Worm (Caenorhabditis elegans) whole organism, mixed stage, embryonic: Measurements from ENCODE around the gene K03B4.2.

Experiments
- M03D4.4 ChIP-seq: sonication (generic microtip); optimal IDR thresholded peaks from 2 replicates; lab custom pipeline; 2017; ENCODE audit warnings: mild to moderate bottlenecking, missing genetic modification characterization, missing compliant biosample characterization
- bed-3 ChIP-seq: fragments of 200-800 bp; sonication (Bioruptor generic); optimal IDR thresholded peaks from 3 replicates; lab custom pipeline; 2018; ENCODE audit warnings: mild to moderate bottlenecking, missing genetic modification characterization, moderate library complexity, missing compliant biosample characterization
- blmp-1 ChIP-seq: fragments of 150-350 bp; optimal IDR thresholded peaks from 2 replicates; lab custom pipeline; 2014; ENCODE audit warnings: missing biosample characterization, missing genetic modification characterization
- ceh-39 ChIP-seq: fragments of 150-350 bp; optimal IDR thresholded peaks from 2 replicates; lab custom pipeline; 2014; ENCODE audit warnings: missing biosample characterization, missing genetic modification characterization
- ceh-43 ChIP-seq: fragments of 200-800 bp; sonication (Bioruptor generic); optimal IDR thresholded peaks from 2 replicates; lab custom pipeline; 2018; ENCODE audit warnings: mild to moderate bottlenecking, missing genetic modification characterization, moderate library complexity, missing compliant biosample characterization
- ceh-83 ChIP-seq: fragments of 200-800 bp; sonication (Bioruptor generic); optimal IDR thresholded peaks from 2 replicates; lab custom pipeline; 2018; ENCODE audit warnings: mild to moderate bottlenecking, missing genetic modification characterization, missing compliant biosample characterization
- ces-1 ChIP-seq: fragments of 150-350 bp; optimal IDR thresholded peaks from 2 replicates; lab custom pipeline; 2014; ENCODE audit warnings: missing biosample characterization, missing genetic modification reagents, missing genetic modification characterization
- cnd-1 ChIP-seq: fragments of 200-800 bp; sonication (Bioruptor generic); optimal IDR thresholded peaks from 2 replicates; lab custom pipeline; 2018; ENCODE audit warnings: mild to moderate bottlenecking, missing genetic modification characterization, missing compliant biosample characterization
- drap-1 ChIP-seq: fragments of 200-800 bp; sonication (Bioruptor generic); optimal IDR thresholded peaks from 3 replicates; lab custom pipeline; 2018; ENCODE audit warnings: mild to moderate bottlenecking, missing genetic modification characterization, missing compliant biosample characterization
- elt-1 ChIP-seq: sonication (generic microtip); optimal IDR thresholded peaks from 2 replicates; lab custom pipeline; 2017; ENCODE audit warnings: missing genetic modification characterization, mild to moderate bottlenecking, missing compliant biosample characterization, antibody characterized with exemption, moderate library complexity, borderline replicate concordance; ENCODE audit not compliant: insufficient read depth
- elt-3 ChIP-seq: fragments of 150-350 bp; optimal IDR thresholded peaks from 2 replicates; lab custom pipeline; 2014; ENCODE audit warnings: missing biosample characterization, missing genetic modification characterization
- flh-1 ChIP-seq: fragments of 200-800 bp; sonication (Bioruptor generic); optimal IDR thresholded peaks from 2 replicates; lab custom pipeline; 2018; ENCODE audit warnings: mild to moderate bottlenecking, missing genetic modification characterization, moderate library complexity, missing compliant biosample characterization
- ham-2 ChIP-seq: fragments of 200-800 bp; sonication (Bioruptor generic); optimal IDR thresholded peaks from 2 replicates; lab custom pipeline; 2018; ENCODE audit warnings: mild to moderate bottlenecking, missing genetic modification characterization, missing compliant biosample characterization
- hlh-1 ChIP-seq: fragments of 150-350 bp; optimal IDR thresholded peaks from 2 replicates; lab custom pipeline; 2014; ENCODE audit warnings: missing biosample characterization, missing genetic modification reagents, missing genetic modification characterization
- lin-13 ChIP-seq: fragments of 150-350 bp; optimal IDR thresholded peaks from 2 replicates; lab custom pipeline; 2014; ENCODE audit warnings: missing biosample characterization, missing genetic modification characterization
- lin-32 ChIP-seq: fragments of 200-800 bp; sonication (Bioruptor generic); optimal IDR thresholded peaks from 2 replicates; lab custom pipeline; 2018; ENCODE audit warnings: mild to moderate bottlenecking, missing genetic modification characterization, missing compliant biosample characterization
- lsy-2 ChIP-seq: fragments of 150-350 bp; optimal IDR thresholded peaks from 2 replicates; lab custom pipeline; 2014; ENCODE audit warnings: missing biosample characterization, missing genetic modification characterization
- mab-5 ChIP-seq: fragments of 150-350 bp; optimal IDR thresholded peaks from 2 replicates; lab custom pipeline; 2014; ENCODE audit warnings: missing biosample characterization, missing genetic modification characterization
- mep-1 ChIP-seq: fragments of 150-350 bp; optimal IDR thresholded peaks from 2 replicates; lab custom pipeline; 2017; ENCODE audit warnings: missing biosample characterization, missing genetic modification reagents, missing genetic modification characterization, inconsistent platforms
- mls-2 ChIP-seq: sonication (generic microtip); optimal IDR thresholded peaks from 2 replicates; lab custom pipeline; 2016; ENCODE audit warnings: mild to moderate bottlenecking, missing genetic modification characterization, moderate library complexity, missing compliant biosample characterization
- nhr-12 ChIP-seq: fragments of 150-350 bp; optimal IDR thresholded peaks from 2 replicates; lab custom pipeline; 2014; ENCODE audit warnings: missing biosample characterization, missing genetic modification characterization
- nhr-2 ChIP-seq: fragments of 150-350 bp; optimal IDR thresholded peaks from 2 replicates; lab custom pipeline; 2014; ENCODE audit warnings: missing biosample characterization, missing genetic modification characterization
- nhr-237 ChIP-seq: fragments of 150-350 bp; optimal IDR thresholded peaks from 2 replicates; lab custom pipeline; 2014; ENCODE audit warnings: missing biosample characterization, missing genetic modification characterization
- nhr-28 ChIP-seq: fragments of 150-350 bp; optimal IDR thresholded peaks from 2 replicates; lab custom pipeline; 2014; ENCODE audit warnings: missing biosample characterization, missing genetic modification characterization
- nhr-76 ChIP-seq: sonication (generic microtip); optimal IDR thresholded peaks from 2 replicates; lab custom pipeline; 2017; ENCODE audit warnings: missing biosample characterization, missing genetic modification characterization
- pha-4 ChIP-seq: fragments of 150-350 bp; optimal IDR thresholded peaks from 2 replicates; lab custom pipeline; 2018; ENCODE audit warnings: missing biosample characterization, missing genetic modification reagents, missing genetic modification characterization
- sem-2 ChIP-seq: fragments of 200-800 bp; sonication (Bioruptor generic); optimal IDR thresholded peaks from 2 replicates; lab custom pipeline; 2018; ENCODE audit warnings: mild to moderate bottlenecking, missing genetic modification characterization, missing compliant biosample characterization
- snpc-4 ChIP-seq: fragments of 150-350 bp; optimal IDR thresholded peaks from 2 replicates; lab custom pipeline; 2014; ENCODE audit warnings: missing biosample characterization, missing genetic modification characterization
- sptf-1 ChIP-seq: sonication (generic microtip); optimal IDR thresholded peaks from 2 replicates; lab custom pipeline; 2017; ENCODE audit warnings: mild to moderate bottlenecking, missing genetic modification characterization, moderate library complexity, missing compliant biosample characterization
- tbx-8 ChIP-seq: fragments of 200-800 bp; sonication (Bioruptor generic); optimal IDR thresholded peaks from 2 replicates; lab custom pipeline; 2018; ENCODE audit warnings: mild to moderate bottlenecking, missing genetic modification characterization, moderate library complexity, missing compliant biosample characterization
- unc-120 ChIP-seq: sonication (generic microtip); optimal IDR thresholded peaks from 2 replicates; lab custom pipeline; 2017; ENCODE audit warnings: missing genetic modification characterization, missing compliant biosample characterization; ENCODE audit not compliant: poor library complexity, severe bottlenecking
- unc-39 ChIP-seq: fragments of 150-350 bp; optimal IDR thresholded peaks from 2 replicates; lab custom pipeline; 2014; ENCODE audit warnings: missing biosample characterization, missing genetic modification characterization
- unc-62 ChIP-seq: fragments of 150-350 bp; optimal IDR thresholded peaks from 2 replicates; lab custom pipeline; 2014; ENCODE audit warnings: missing biosample characterization, missing genetic modification reagents, missing genetic modification characterization
- zip-8 ChIP-seq: fragments of 150-350 bp; optimal IDR thresholded peaks from 2 replicates; lab custom pipeline; 2014; ENCODE audit warnings: missing biosample characterization, missing genetic modification characterization
- ztf-11 ChIP-seq: fragments of 150-350 bp; optimal IDR thresholded peaks from 2 replicates; lab custom pipeline; 2014; ENCODE audit warnings: missing biosample characterization, missing genetic modification characterization

K03B4.2 gene

DNA sequence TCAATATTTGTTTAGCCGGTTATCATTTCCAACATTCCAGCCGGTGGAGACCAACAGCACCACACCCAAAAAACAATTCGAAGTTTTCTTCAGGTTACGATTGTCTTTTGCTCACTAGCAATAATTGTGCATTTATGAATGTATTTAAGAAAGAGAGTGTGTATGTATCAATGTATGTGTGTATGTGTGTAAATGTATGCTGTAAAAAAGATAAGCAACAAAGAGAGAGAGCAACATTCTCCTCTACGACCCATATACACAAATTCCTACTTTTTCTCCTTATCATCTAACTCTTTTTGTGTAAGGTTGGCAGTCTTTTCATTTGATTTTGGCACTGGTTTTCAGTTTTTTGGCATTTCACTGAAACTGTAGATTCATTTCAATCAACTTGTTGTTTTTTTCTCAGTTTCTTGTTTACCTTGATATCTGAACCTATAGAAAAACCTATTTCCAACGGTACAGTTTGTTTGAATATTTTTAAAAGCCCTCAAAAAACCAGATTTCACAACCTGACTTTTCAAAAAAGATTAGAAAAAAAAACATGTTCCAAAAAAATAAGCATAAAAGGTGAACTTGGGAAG lies 33.2 kb downstream of the K03B4.2 start:
- TF ChIP-seq lsy-2 (tag; lab: Kevin White, UChicago) (no peak), nhr-12 (tag; lab: Kevin White, UChicago) (no peak), unc-120 (tag; lab: Kevin White, UChicago) (no peak), cnd-1 (tag; lab: Kevin White, UChicago) (no peak), lin-32 (GFP tag; lab: Kevin White, UChicago) (no peak), ztf-11 (tag; lab: Kevin White, UChicago) (no peak), pha-4 (no peak), bed-3 (no peak), blmp-1 (tag; lab: Kevin White, UChicago) (no peak), ceh-39 (tag; lab: Kevin White, UChicago) (no peak), nhr-237 (no peak)

ce11 chrV:4722314-4722713 lies 34.5 kb downstream of the K03B4.2 start, which contains the start of gene F39G3.5:
F39G3.5 (plus strand) TSS chrV:4722614.
- TF ChIP-seq drap-1 (GFP tag; lab: Kevin White, UChicago), result no peak

DNA sequence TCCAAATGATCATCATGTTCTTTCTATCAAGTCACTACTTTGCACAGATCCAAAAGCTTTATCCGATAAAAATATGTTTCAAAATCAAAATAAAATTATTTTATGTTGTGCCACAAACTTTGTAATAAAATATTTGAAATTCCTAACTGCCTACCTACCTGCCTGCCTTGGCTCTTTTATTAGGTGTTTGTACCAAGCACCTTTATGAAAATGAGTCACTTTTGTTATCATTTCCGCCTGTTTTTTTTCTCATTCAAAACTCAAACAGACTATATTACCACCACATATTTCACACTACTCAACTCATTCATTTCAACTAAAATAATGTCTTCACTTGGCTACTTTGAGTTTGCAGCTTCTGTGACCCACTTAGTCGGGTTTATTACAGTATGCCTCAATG lies 36.7 kb downstream of the K03B4.2 start, which contains the start of gene F39G3.4:
Gene F39G3.4, plus strand, starts transcription at position 301 of the 400 bp plus-strand sequence.
- no peak for TF ChIP-seq flh-1 (GFP tag; lab: Kevin White, UChicago)

- TF ChIP-seq snpc-4 (no peak), M03D4.4 (tag; lab: Kevin White, UChicago) (peak; percentile 40), unc-120 (tag; lab: Kevin White, UChicago) (peak; percentile 18)
- TF ChIP-seq, all 35 proteins: peak for 2
Measured at ce11 chrV:4730075-4730474, 42.3 kb downstream of the K03B4.2 start, which contains the start of gene tig-2. tig-2 (minus strand) TSS chrV:4730161.

DNA sequence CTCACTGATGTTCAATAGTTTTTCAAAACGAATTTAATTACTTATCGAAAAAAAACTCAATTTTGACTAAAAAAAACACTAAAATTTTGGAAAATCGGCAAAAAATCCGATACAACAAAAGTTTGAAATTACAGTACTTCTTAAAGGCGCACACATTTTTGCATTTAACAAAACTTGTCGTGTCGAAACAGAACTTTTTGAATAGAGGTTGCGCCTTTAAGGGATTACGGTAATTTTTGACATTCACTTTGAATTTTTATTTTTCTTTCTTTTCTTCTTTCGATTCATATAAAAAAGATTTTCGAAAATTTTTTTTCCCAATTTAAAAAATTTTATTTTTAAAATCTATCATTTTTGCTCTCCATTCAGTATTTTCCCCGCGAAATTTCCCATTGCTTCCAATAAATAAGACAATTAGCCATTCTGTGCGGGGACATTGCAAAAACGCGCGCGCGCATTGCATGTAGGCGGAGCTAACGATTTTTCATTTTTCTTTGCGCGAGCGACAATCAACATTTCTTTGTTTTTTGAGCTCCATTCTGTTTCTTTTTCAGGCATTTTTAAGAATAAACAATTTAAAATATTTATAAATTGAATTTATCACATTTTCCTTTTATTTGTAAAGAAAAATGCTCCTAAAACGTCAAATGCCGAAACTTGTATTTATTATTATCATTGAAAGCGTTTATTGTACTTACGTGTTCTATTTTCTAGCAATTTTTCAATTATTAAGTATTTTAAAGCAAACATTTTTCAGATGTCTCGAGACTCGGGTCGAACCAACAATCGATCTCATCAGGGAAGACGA lies 43.6 kb downstream of the K03B4.2 start, which contains the start of gene F39G3.3:
Gene F39G3.3, plus strand, starts transcription at position 758 of the 808 bp plus-strand sequence.
- TF ChIP-seq mab-5, result peak; percentile 82
- peak; percentile 72 for TF ChIP-seq blmp-1 (tag; lab: Kevin White, UChicago)
- no peak for TF ChIP-seq elt-3 (tag; lab: Kevin White, UChicago)
- TF ChIP-seq lsy-2 (tag; lab: Kevin White, UChicago), result peak; percentile 65
- peak; percentile 95 for TF ChIP-seq sptf-1 (tag; lab: Kevin White, UChicago)
- no peak for TF ChIP-seq nhr-28
- TF ChIP-seq bed-3, result peak; percentile 77
- no peak for TF ChIP-seq nhr-12 (tag; lab: Kevin White, UChicago)
- TF ChIP-seq unc-39 (tag; lab: Kevin White, UChicago), result peak; percentile 31
- TF ChIP-seq flh-1 (GFP tag; lab: Kevin White, UChicago), result peak; percentile 47
- peak; percentile 65 for TF ChIP-seq tbx-8 (GFP tag; lab: Kevin White, UChicago)
- TF ChIP-seq sem-2 (GFP tag; lab: Kevin White, UChicago), result peak; percentile 67
- peak; percentile 81 for TF ChIP-seq ham-2 (GFP tag; lab: Kevin White, UChicago)
- TF ChIP-seq ceh-83, result peak; percentile 87
- TF ChIP-seq lin-13, result peak; percentile 68
- TF ChIP-seq ceh-43, result peak; percentile 95
- no peak for TF ChIP-seq zip-8 (tag; lab: Kevin White, UChicago)
- TF ChIP-seq ceh-39 (tag; lab: Kevin White, UChicago), result peak; percentile 11
- TF ChIP-seq drap-1 (GFP tag; lab: Kevin White, UChicago), result peak; percentile 81
- peak; percentile 39 for TF ChIP-seq elt-1
- TF ChIP-seq nhr-76 (tag; lab: Kevin White, UChicago), result peak; percentile 35
- peak; percentile 65 for TF ChIP-seq nhr-2 (tag; lab: Kevin White, UChicago)
- TF ChIP-seq mep-1, result peak; percentile 85
- TF ChIP-seq lin-32 (GFP tag; lab: Kevin White, UChicago), result peak; percentile 58
- TF ChIP-seq cnd-1 (tag; lab: Kevin White, UChicago), result peak; percentile 80
- peak; percentile 92 for TF ChIP-seq M03D4.4 (tag; lab: Kevin White, UChicago)
- TF ChIP-seq nhr-237, result no peak
- peak; percentile 5 for TF ChIP-seq unc-62 (GFP tag; lab: Kevin White, UChicago)
- no peak for TF ChIP-seq snpc-4
- TF ChIP-seq mls-2 (tag; lab: Kevin White, UChicago), result peak; percentile 93
- TF ChIP-seq ztf-11 (tag; lab: Kevin White, UChicago), result peak; percentile 64
- peak; percentile 2 for TF ChIP-seq pha-4
- peak; percentile 79 for TF ChIP-seq unc-120 (tag; lab: Kevin White, UChicago)
- TF ChIP-seq hlh-1 (tag; lab: Kevin White, UChicago), result peak; percentile 87
- TF ChIP-seq ces-1, result peak; percentile 89
